Fruit fly (Drosophila melanogaster) whole organism, adult: ENCODE measurements around the gene Fas3.

Source experiments
- CG11617 ChIP-seq: fragments of 200-800 bp; sonication (Bioruptor generic); optimal IDR thresholded peaks from 2 replicates; lab custom pipeline; 2017; ENCODE audit warnings: mild to moderate bottlenecking, missing biosample characterization, missing genetic modification reagents, missing genetic modification characterization
- CG1620 ChIP-seq: fragments of 200-800 bp; sonication (Bioruptor generic); optimal IDR thresholded peaks from 2 replicates; lab custom pipeline; 2016; ENCODE audit warnings: missing biosample characterization, missing genetic modification characterization
- CG5204 ChIP-seq: fragments of 200-800 bp; sonication (Bioruptor generic); optimal IDR thresholded peaks from 2 replicates; lab custom pipeline; 2016; ENCODE audit warnings: missing biosample characterization, missing genetic modification characterization
- CG7101 ChIP-seq: fragments of 200-800 bp; sonication (Bioruptor generic); optimal IDR thresholded peaks from 2 replicates; lab custom pipeline; 2018; ENCODE audit warnings: missing biosample characterization, mild to moderate bottlenecking, missing genetic modification characterization, moderate library complexity
- Clk ChIP-seq: fragments of 200-800 bp; sonication (Bioruptor generic); optimal IDR thresholded peaks from 2 replicates; lab custom pipeline; 2017; ENCODE audit warnings: missing biosample characterization, missing genetic modification characterization
- Crg-1 ChIP-seq: fragments of 200-800 bp; sonication (Bioruptor generic); optimal IDR thresholded peaks from 2 replicates; lab custom pipeline; 2016; ENCODE audit warnings: missing biosample characterization, missing genetic modification characterization
- Hr96 ChIP-seq: fragments of 200-800 bp; sonication (Bioruptor generic); optimal IDR thresholded peaks from 2 replicates; lab custom pipeline; 2016; ENCODE audit warnings: missing biosample characterization, missing genetic modification characterization
- Mnt ChIP-seq: fragments of 200-800 bp; sonication (Bioruptor generic); optimal IDR thresholded peaks from 2 replicates; lab custom pipeline; 2016; ENCODE audit warnings: missing biosample characterization, mild to moderate bottlenecking, missing genetic modification characterization
- cic ChIP-seq: fragments of 200-800 bp; sonication (Bioruptor generic); optimal IDR thresholded peaks from 2 replicates; lab custom pipeline; 2017; ENCODE audit warnings: missing biosample characterization, mild to moderate bottlenecking, missing genetic modification characterization, moderate library complexity
- kay ChIP-seq: fragments of 200-800 bp; sonication (Bioruptor generic); peaks from one replicate; lab custom pipeline; 2016; ENCODE audit warnings: missing biosample characterization, missing genetic modification characterization, borderline replicate concordance
- ovo ChIP-seq: fragments of 200-800 bp; sonication (Bioruptor generic); optimal IDR thresholded peaks from 2 replicates; lab custom pipeline; 2016; ENCODE audit warnings: missing biosample characterization, missing genetic modification characterization
- pad ChIP-seq: fragments of 200-800 bp; sonication (Bioruptor generic); optimal IDR thresholded peaks from 3 replicates; lab custom pipeline; 2017; ENCODE audit warnings: missing biosample characterization, missing genetic modification characterization, mild to moderate bottlenecking, moderate library complexity, missing genetic modification reagents

dm6 chr2L:18358928-18359327 is 39.0 kb downstream of the Fas3 start, which contains the start of gene Acp36DE:
- TF ChIP-seq cic (GFP tag; lab: Kevin White, UChicago) (no peak), Crg-1 (GFP tag; lab: Kevin White, UChicago) (no peak), Mnt (GFP tag; lab: Kevin White, UChicago) (no peak), CG5204 (no peak), kay (GFP tag; lab: Kevin White, UChicago) (no peak), CG7101 (tag; lab: Kevin White, UChicago) (no peak), CG1620 (no peak), CG11617 (GFP tag; lab: Kevin White, UChicago) (no peak), Hr96 (GFP tag; lab: Kevin White, UChicago) (no peak), ovo (GFP tag; lab: Kevin White, UChicago) (no peak), Clk (GFP tag; lab: Kevin White, UChicago) (no peak), pad (no peak)
